Fruit fly (Drosophila melanogaster) whole organism, adult: ENCODE results near the gene nmdyn-D6.

Experiments
- CG12768 ChIP-seq: fragments of 200-800 bp; sonication (Bioruptor generic); optimal IDR thresholded peaks from 2 replicates; lab custom pipeline; 2017; ENCODE audit warnings: missing biosample characterization, missing genetic modification characterization, mild to moderate bottlenecking, moderate library complexity, missing genetic modification reagents
- CG33017 ChIP-seq: fragments of 200-800 bp; sonication (Bioruptor generic); optimal IDR thresholded peaks from 2 replicates; lab custom pipeline; 2018; ENCODE audit warnings: missing biosample characterization, mild to moderate bottlenecking, missing genetic modification characterization, moderate library complexity
- CG5204 ChIP-seq: fragments of 200-800 bp; sonication (Bioruptor generic); optimal IDR thresholded peaks from 2 replicates; lab custom pipeline; 2016; ENCODE audit warnings: missing biosample characterization, missing genetic modification characterization
- CG7045 ChIP-seq: fragments of 200-800 bp; sonication (Bioruptor generic); optimal IDR thresholded peaks from 2 replicates; lab custom pipeline; 2017; ENCODE audit warnings: missing biosample characterization, mild to moderate bottlenecking, missing genetic modification characterization
- CG7101 ChIP-seq: fragments of 200-800 bp; sonication (Bioruptor generic); optimal IDR thresholded peaks from 2 replicates; lab custom pipeline; 2018; ENCODE audit warnings: missing biosample characterization, mild to moderate bottlenecking, missing genetic modification characterization, moderate library complexity
- Clk ChIP-seq: fragments of 200-800 bp; sonication (Bioruptor generic); optimal IDR thresholded peaks from 2 replicates; lab custom pipeline; 2017; ENCODE audit warnings: missing biosample characterization, missing genetic modification characterization
- Crg-1 ChIP-seq: fragments of 200-800 bp; sonication (Bioruptor generic); optimal IDR thresholded peaks from 2 replicates; lab custom pipeline; 2016; ENCODE audit warnings: missing biosample characterization, missing genetic modification characterization
- Hr96 ChIP-seq: fragments of 200-800 bp; sonication (Bioruptor generic); optimal IDR thresholded peaks from 2 replicates; lab custom pipeline; 2016; ENCODE audit warnings: missing biosample characterization, missing genetic modification characterization
- Mnt ChIP-seq: fragments of 200-800 bp; sonication (Bioruptor generic); optimal IDR thresholded peaks from 2 replicates; lab custom pipeline; 2016; ENCODE audit warnings: missing biosample characterization, mild to moderate bottlenecking, missing genetic modification characterization
- cic ChIP-seq: fragments of 200-800 bp; sonication (Bioruptor generic); optimal IDR thresholded peaks from 2 replicates; lab custom pipeline; 2017; ENCODE audit warnings: missing biosample characterization, mild to moderate bottlenecking, missing genetic modification characterization, moderate library complexity
- pad ChIP-seq: fragments of 200-800 bp; sonication (Bioruptor generic); optimal IDR thresholded peaks from 3 replicates; lab custom pipeline; 2017; ENCODE audit warnings: missing biosample characterization, missing genetic modification characterization, mild to moderate bottlenecking, moderate library complexity, missing genetic modification reagents

DNA sequence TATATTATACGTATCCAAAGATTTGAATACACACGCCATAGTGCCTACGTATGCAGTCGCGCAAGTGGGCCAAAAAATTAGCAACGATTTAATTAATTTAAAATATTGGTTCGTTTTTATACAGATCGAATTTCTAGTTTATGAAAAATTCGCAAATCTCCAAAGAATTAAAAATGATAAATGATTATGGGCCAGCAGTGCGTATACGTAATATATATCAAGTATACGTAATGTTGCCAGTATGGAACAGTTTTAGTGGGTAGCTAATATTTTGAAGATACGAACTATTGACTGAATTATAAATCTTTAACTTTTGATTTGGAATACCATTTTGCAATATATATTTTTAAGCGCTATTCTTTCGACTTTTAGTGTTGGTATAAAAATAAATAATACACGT, 9.6 kb downstream of the nmdyn-D6 start:
- TF ChIP-seq CG12768 (GFP tag; lab: Kevin White, UChicago), result no peak
- no peak for TF ChIP-seq Crg-1 (GFP tag; lab: Kevin White, UChicago)
- no peak for TF ChIP-seq cic (GFP tag; lab: Kevin White, UChicago)
- no peak for TF ChIP-seq CG33017
- no peak for TF ChIP-seq CG7101 (tag; lab: Kevin White, UChicago)
- no peak for TF ChIP-seq Hr96 (GFP tag; lab: Kevin White, UChicago)
- TF ChIP-seq CG7045 (GFP tag; lab: Kevin White, UChicago), result no peak
- no peak for TF ChIP-seq Mnt (GFP tag; lab: Kevin White, UChicago)
- no peak for TF ChIP-seq pad
- TF ChIP-seq Clk, result no peak
- TF ChIP-seq CG5204 (GFP tag; lab: Kevin White, UChicago), result no peak
